Worm (Caenorhabditis elegans): ENCODE results near the gene lpr-5.

Gene lpr-5

ce11 chrX:11031047-11031695 is 30.8 kb upstream of the lpr-5 start (continued):
- TF ChIP-seq elt-1 (tag; optimal IDR thresholded peaks at IDR 0.05; ENCODE audit: borderline replicate concordance, insufficient read depth) (no peak), nhr-28 (tag; optimal IDR thresholded peaks at IDR 0.05) (no peak), elt-3 (tag; optimal IDR thresholded peaks at IDR 0.05) (no peak), lin-32 (GFP tag; optimal IDR thresholded peaks at IDR 0.05) (peak; percentile 63), nhr-76 (tag; optimal IDR thresholded peaks at IDR 0.05) (no peak), cnd-1 (tag; optimal IDR thresholded peaks at IDR 0.05) (peak; percentile 82), zip-8 (tag; optimal IDR thresholded peaks at IDR 0.05) (no peak), sptf-1 (tag; optimal IDR thresholded peaks at IDR 0.05) (peak; percentile 77), nhr-237 (tag; optimal IDR thresholded peaks at IDR 0.05) (peak; percentile 79), nhr-2 (tag; optimal IDR thresholded peaks at IDR 0.05) (peak; percentile 70), sem-2 (GFP tag; optimal IDR thresholded peaks at IDR 0.05) (no peak)

ce11 chrX:11031869-11032268 is 30.1 kb upstream of the lpr-5 start:
- TF ChIP-seq ceh-43 (GFP tag; optimal IDR thresholded peaks at IDR 0.05) = no peak
- peak; percentile 68 for TF ChIP-seq ces-1 (GFP tag; optimal IDR thresholded peaks at IDR 0.05)

- TF ChIP-seq cnd-1 (tag; optimal IDR thresholded peaks at IDR 0.05) = no peak
- no peak for TF ChIP-seq lin-32 (GFP tag; optimal IDR thresholded peaks at IDR 0.05)
- TF ChIP-seq ces-1 (GFP tag; optimal IDR thresholded peaks at IDR 0.05) = no peak
- no peak for TF ChIP-seq hlh-1 (tag; optimal IDR thresholded peaks at IDR 0.05)
- no peak for TF ChIP-seq unc-39 (tag; optimal IDR thresholded peaks at IDR 0.05)
- no peak for TF ChIP-seq flh-1 (GFP tag; optimal IDR thresholded peaks at IDR 0.05)
- no peak for TF ChIP-seq ceh-39 (tag; optimal IDR thresholded peaks at IDR 0.05)
- no peak for TF ChIP-seq M03D4.4 (tag; optimal IDR thresholded peaks at IDR 0.05)
- TF ChIP-seq mls-2 (tag; optimal IDR thresholded peaks at IDR 0.05) = no peak
- TF ChIP-seq mep-1 (tag; optimal IDR thresholded peaks at IDR 0.05) = no peak
- TF ChIP-seq snpc-4 (tag; optimal IDR thresholded peaks at IDR 0.05) = no peak
Measured at ce11 chrX:11032412-11032811, 29.5 kb upstream of the lpr-5 start.

- no peak for TF ChIP-seq elt-1 (tag; optimal IDR thresholded peaks at IDR 0.05; ENCODE audit: borderline replicate concordance, insufficient read depth)
- peak; percentile 92 for TF ChIP-seq ces-1 (GFP tag; optimal IDR thresholded peaks at IDR 0.05)
- TF ChIP-seq nhr-12 (tag; optimal IDR thresholded peaks at IDR 0.05) = no peak
- TF ChIP-seq mls-2 (tag; optimal IDR thresholded peaks at IDR 0.05) = peak; percentile 41
- no peak for TF ChIP-seq mab-5 (tag; optimal IDR thresholded peaks at IDR 0.05)
- TF ChIP-seq tbx-8 (GFP tag; optimal IDR thresholded peaks at IDR 0.05) = no peak
Measured at ce11 chrX:11033128-11033951, 28.6 kb upstream of the lpr-5 start.

- no peak for TF ChIP-seq cnd-1 (tag; optimal IDR thresholded peaks at IDR 0.05)
- TF ChIP-seq ces-1 (GFP tag; optimal IDR thresholded peaks at IDR 0.05) = peak; percentile 48
- TF ChIP-seq mls-2 (tag; optimal IDR thresholded peaks at IDR 0.05) = no peak
- TF ChIP-seq unc-62 (GFP tag; optimal IDR thresholded peaks at IDR 0.05) = no peak
Measured at ce11 chrX:11033952-11034287, 28.0 kb upstream of the lpr-5 start.

- TF ChIP-seq sem-2 (GFP tag; optimal IDR thresholded peaks at IDR 0.05) (no peak), mls-2 (tag; optimal IDR thresholded peaks at IDR 0.05) (peak; percentile 2), mep-1 (tag; optimal IDR thresholded peaks at IDR 0.05) (peak; percentile 33), drap-1 (GFP tag; optimal IDR thresholded peaks at IDR 0.05) (no peak), ces-1 (GFP tag; optimal IDR thresholded peaks at IDR 0.05) (peak; percentile 78), sptf-1 (tag; optimal IDR thresholded peaks at IDR 0.05) (peak; percentile 32), cnd-1 (tag; optimal IDR thresholded peaks at IDR 0.05) (peak; percentile 6), unc-120 (tag; optimal IDR thresholded peaks at IDR 0.05; ENCODE audit: poor library complexity, severe bottlenecking) (peak; percentile 56), nhr-2 (tag; optimal IDR thresholded peaks at IDR 0.05) (no peak)
Measured at ce11 chrX:11034430-11035117, 27.3 kb upstream of the lpr-5 start.
